Worm (Caenorhabditis elegans) whole organism, L2 larva: Measurements from ENCODE around the gene C16A3.5.

Source experiments
- R02D3.7 ChIP-seq: fragments of 150-350 bp; optimal IDR thresholded peaks from 2 replicates; lab custom pipeline; 2014; ENCODE audit warnings: missing biosample characterization, missing genetic modification characterization
- aly-2 ChIP-seq: fragments of 150-350 bp; optimal IDR thresholded peaks from 2 replicates; lab custom pipeline; 2014; ENCODE audit warnings: missing biosample characterization, missing genetic modification characterization
- blmp-1 ChIP-seq: sonication (generic microtip); optimal IDR thresholded peaks from 2 replicates; lab custom pipeline; 2017; ENCODE audit warnings: missing genetic modification characterization, mild to moderate bottlenecking, missing compliant biosample characterization, antibody characterized with exemption, moderate library complexity; ENCODE audit not compliant: insufficient read depth
- lin-13 ChIP-seq: fragments of 150-350 bp; optimal IDR thresholded peaks from 2 replicates; lab custom pipeline; 2014; ENCODE audit warnings: missing biosample characterization, missing genetic modification reagents, missing genetic modification characterization
- lsy-2 ChIP-seq, 2 experiments: fragments of 150-350 bp in 1 of 2; sonication (generic microtip) in 1 of 2; optimal IDR thresholded peaks; 2 replicates each; lab custom pipeline; 2014 to 2017; ENCODE audit warnings: missing biosample characterization in 2 of 2, missing genetic modification characterization in 2 of 2
- snpc-4 ChIP-seq: fragments of 150-350 bp; optimal IDR thresholded peaks from 2 replicates; lab custom pipeline; 2014; ENCODE audit warnings: missing biosample characterization, missing genetic modification characterization
- unc-62 ChIP-seq: fragments of 150-350 bp; optimal IDR thresholded peaks from 2 replicates; lab custom pipeline; 2014; ENCODE audit warnings: missing biosample characterization, missing genetic modification reagents, missing genetic modification characterization
- zag-1 ChIP-seq: fragments of 150-350 bp; optimal IDR thresholded peaks from 2 replicates; lab custom pipeline; 2014; ENCODE audit warnings: missing biosample characterization, missing genetic modification characterization

DNA sequence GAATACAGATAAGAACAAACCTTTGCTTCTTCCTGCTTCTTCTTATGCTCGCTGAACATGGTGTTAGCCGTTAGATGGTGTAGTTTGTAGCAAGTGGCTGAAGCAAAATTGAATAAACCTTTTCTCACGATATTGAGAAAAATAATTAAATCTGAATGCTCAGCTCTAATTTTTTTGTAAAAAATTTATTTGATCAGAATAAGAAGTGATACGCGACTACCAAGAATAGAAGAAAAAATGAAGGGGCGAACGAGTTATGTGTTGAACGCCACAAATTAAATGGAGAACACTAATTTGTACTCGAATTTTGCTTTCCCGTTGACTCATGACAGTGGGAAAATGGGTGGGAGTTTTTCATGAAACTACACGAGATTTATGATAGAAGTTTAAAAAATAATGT, 37.3 kb upstream of the C16A3.5 start, which contains the start of gene C56G2.9:
- TF ChIP-seq snpc-4 (tag; lab: Kevin White, UChicago): no peak
- TF ChIP-seq lin-13 (GFP tag; lab: Kevin White, UChicago): no peak
- TF ChIP-seq aly-2: no peak
- no peak for TF ChIP-seq unc-62
- no peak for TF ChIP-seq zag-1 (tag; lab: Kevin White, UChicago)
- TF ChIP-seq blmp-1: no peak
- no peak for TF ChIP-seq lsy-2 (tag; optimal IDR thresholded peaks at IDR 0.05; lab: Kevin White, UChicago)
- no peak for TF ChIP-seq R02D3.7 (tag; lab: Kevin White, UChicago)
